Worm (Caenorhabditis elegans) whole organism, L4 larva: ENCODE measurements around the gene fbxa-80.

Source experiments
- aly-2 ChIP-seq: sonication (generic microtip); optimal IDR thresholded peaks from 2 replicates; lab custom pipeline; 2018; ENCODE audit warnings: missing biosample characterization, missing genetic modification characterization
- ceh-82 ChIP-seq: sonication (generic microtip); optimal IDR thresholded peaks from 2 replicates; lab custom pipeline; 2017; ENCODE audit warnings: missing biosample characterization, missing genetic modification characterization
- daf-16 ChIP-seq, 3 experiments: sonication (generic microtip); optimal IDR thresholded peaks; 2 replicates each; lab custom pipeline; 2016 to 2017; ENCODE audit warnings: missing genetic modification characterization in 3 of 3, missing genetic modification reagents in 3 of 3, mild to moderate bottlenecking in 2 of 3, missing compliant biosample characterization in 2 of 3, missing biosample characterization in 1 of 3, moderate library complexity in 1 of 3
- lin-13 ChIP-seq: fragments of 150-350 bp; optimal IDR thresholded peaks from 2 replicates; lab custom pipeline; 2014; ENCODE audit warnings: missing biosample characterization, missing genetic modification reagents, missing genetic modification characterization
- lsy-2 ChIP-seq, 2 experiments: fragments of 150-350 bp in 1 of 2; sonication (generic microtip) in 1 of 2; optimal IDR thresholded peaks; 2 replicates each; lab custom pipeline; 2014 to 2017; ENCODE audit warnings: missing biosample characterization in 2 of 2, missing genetic modification characterization in 2 of 2
- nhr-237 ChIP-seq: sonication (generic microtip); optimal IDR thresholded peaks from 2 replicates; lab custom pipeline; 2017; ENCODE audit warnings: missing biosample characterization, missing genetic modification characterization
- nhr-25 ChIP-seq: sonication (generic microtip); optimal IDR thresholded peaks from 2 replicates; lab custom pipeline; 2017; ENCODE audit warnings: missing genetic modification characterization, mild to moderate bottlenecking, missing compliant biosample characterization, antibody characterized with exemption, moderate library complexity, borderline replicate concordance; ENCODE audit not compliant: insufficient read depth
- nhr-28 ChIP-seq: fragments of 150-350 bp; optimal IDR thresholded peaks from 2 replicates; lab custom pipeline; 2014; ENCODE audit warnings: missing biosample characterization, missing genetic modification characterization
- nhr-76 ChIP-seq: fragments of 150-350 bp; optimal IDR thresholded peaks from 2 replicates; lab custom pipeline; 2014; ENCODE audit warnings: missing biosample characterization, missing genetic modification characterization
- snpc-1.2 ChIP-seq: fragments of 200-800 bp; sonication (Bioruptor generic); IDR thresholded peaks from 2 replicates; pipeline ENCODE4 v1.3.6; 2022; ENCODE audit warnings: missing genetic modification reagents, missing genetic modification characterization, missing compliant biosample characterization
- unc-130 ChIP-seq: sonication (generic microtip); optimal IDR thresholded peaks from 2 replicates; lab custom pipeline; 2016; ENCODE audit warnings: missing genetic modification reagents, missing genetic modification characterization, missing compliant biosample characterization
- zag-1 ChIP-seq: fragments of 150-350 bp; optimal IDR thresholded peaks from 2 replicates; lab custom pipeline; 2014; ENCODE audit warnings: missing biosample characterization, missing genetic modification characterization

- TF ChIP-seq aly-2 (tag; lab: Kevin White, UChicago): no peak
- no peak for TF ChIP-seq lin-13
- peak in 1 of 2 experiments; percentile 49 for TF ChIP-seq lsy-2 (tag; optimal IDR thresholded peaks at IDR 0.05; lab: Kevin White, UChicago)
- no peak for TF ChIP-seq zag-1 (tag; lab: Kevin White, UChicago)
- no peak for TF ChIP-seq snpc-1.2
- TF ChIP-seq nhr-237 (tag; lab: Kevin White, UChicago): no peak
- TF ChIP-seq nhr-28 (tag; lab: Kevin White, UChicago): peak; percentile 81
- no peak for TF ChIP-seq nhr-76 (tag; lab: Kevin White, UChicago)
- no peak for TF ChIP-seq ceh-82
- TF ChIP-seq unc-130 (GFP tag; lab: Kevin White, UChicago): no peak
- no peak for TF ChIP-seq nhr-25
- peak in 1 of 2 experiments; percentile 95 for TF ChIP-seq daf-16 (GFP tag; optimal IDR thresholded peaks at IDR 0.05; lab: Kevin White, UChicago)
- TF ChIP-seq daf-16 (tag; optimal IDR thresholded peaks at IDR 0.05; lab: Kevin White, UChicago): peak; percentile 99
Observed at ce11 chrIII:1279197-1279596, 35.8 kb downstream of the fbxa-80 start.
